Worm (Caenorhabditis elegans) whole organism, late embryonic: ENCODE data around the gene pap-1.

ENCODE experiments used
- C38D4.7 ChIP-seq: fragments of 200-800 bp; sonication (Bioruptor generic); optimal IDR thresholded peaks from 2 replicates; lab custom pipeline; 2018; ENCODE audit warnings: mild to moderate bottlenecking, missing genetic modification characterization, moderate library complexity, missing compliant biosample characterization
- dve-1 ChIP-seq: sonication (generic microtip); optimal IDR thresholded peaks from 2 replicates; lab custom pipeline; 2017; ENCODE audit warnings: antibody characterized with exemption, mild to moderate bottlenecking, missing genetic modification characterization, missing compliant biosample characterization
- hlh-30 ChIP-seq: sonication (generic microtip); optimal IDR thresholded peaks from 2 replicates; lab custom pipeline; 2017; ENCODE audit warnings: antibody characterized with exemption, missing genetic modification characterization, missing compliant biosample characterization; ENCODE audit not compliant: insufficient read depth
- nfya-1 ChIP-seq: sonication (generic microtip); optimal IDR thresholded peaks from 2 replicates; lab custom pipeline; 2017; ENCODE audit warnings: missing genetic modification characterization, mild to moderate bottlenecking, missing compliant biosample characterization, antibody characterized with exemption, moderate library complexity
- nhr-11 ChIP-seq: fragments of 150-350 bp; optimal IDR thresholded peaks from 2 replicates; lab custom pipeline; 2014; ENCODE audit warnings: missing biosample characterization, missing genetic modification characterization
- pqm-1 ChIP-seq: sonication (generic microtip); optimal IDR thresholded peaks from 2 replicates; lab custom pipeline; 2016; ENCODE audit warnings: missing genetic modification characterization, missing compliant biosample characterization
- sox-2 ChIP-seq: fragments of 200-800 bp; sonication (Bioruptor generic); IDR thresholded peaks from 2 replicates; pipeline ENCODE4 v1.3.6; 2022; ENCODE audit warnings: missing genetic modification reagents, missing genetic modification characterization, missing compliant biosample characterization
- ttx-3 ChIP-seq: sonication (generic microtip); optimal IDR thresholded peaks from 2 replicates; lab custom pipeline; 2016; ENCODE audit warnings: missing genetic modification reagents, missing genetic modification characterization, missing compliant biosample characterization
- unc-86 ChIP-seq: sonication (generic microtip); optimal IDR thresholded peaks from 2 replicates; lab custom pipeline; 2016; ENCODE audit warnings: missing genetic modification characterization, missing compliant biosample characterization

DNA sequence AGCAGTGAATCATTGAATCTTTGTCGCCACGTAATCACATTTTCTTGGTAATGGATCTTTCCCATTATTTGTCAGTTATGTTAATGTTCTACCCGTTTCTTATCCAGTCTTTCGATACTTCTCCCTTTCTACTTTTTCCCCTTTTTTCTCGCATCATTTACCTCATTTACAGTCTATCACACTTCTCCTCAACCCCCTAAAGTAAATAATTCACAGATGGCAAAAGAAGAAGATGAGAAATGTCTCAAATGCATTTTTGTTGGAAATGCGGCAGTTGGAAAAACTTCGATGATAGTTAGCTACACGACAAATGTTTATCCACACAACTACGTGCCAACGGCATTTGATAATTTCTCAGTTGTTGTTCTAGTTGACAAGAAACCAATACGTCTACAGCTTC, 20.3 kb downstream of the pap-1 start, which contains the start of gene chw-1:
- TF ChIP-seq C38D4.7 (GFP tag; lab: Kevin White, UChicago) (no peak), hlh-30 (no peak), pqm-1 (tag; lab: Kevin White, UChicago) (no peak), nhr-11 (no peak), sox-2 (GFP tag; lab: Robert Waterston, UW) (no peak), ttx-3 (tag; lab: Kevin White, UChicago) (no peak), dve-1 (tag; lab: Kevin White, UChicago) (no peak), nfya-1 (tag; lab: Kevin White, UChicago) (no peak), unc-86 (no peak)
